Worm (Caenorhabditis elegans): ENCODE results near the gene bed-1.
A peak's percentile ranks its signal among the peaks of the same experiment; 100 is the strongest.

The bed-1 gene

ce11 chrV:19118312-19118711, 6.4 kb downstream of the bed-1 start, which contains the start of gene pro-3:
Gene pro-3, minus strand, starts transcription at chrV:19118412.
- TF ChIP-seq pqm-1 (tag; optimal IDR thresholded peaks at IDR 0.05) (no peak), pha-4 (tag; optimal IDR thresholded peaks at IDR 0.05) (no peak), eor-1 (tag; optimal IDR thresholded peaks at IDR 0.05) (no peak), nhr-76 (tag; optimal IDR thresholded peaks at IDR 0.05) (no peak), ztf-11 (tag; optimal IDR thresholded peaks at IDR 0.05) (no peak), nhr-237 (tag; optimal IDR thresholded peaks at IDR 0.05) (no peak), daf-12 (tag; optimal IDR thresholded peaks at IDR 0.05) (no peak), ztf-4 (tag; optimal IDR thresholded peaks at IDR 0.05) (no peak), unc-39 (tag; optimal IDR thresholded peaks at IDR 0.05) (no peak), zag-1 (tag; optimal IDR thresholded peaks at IDR 0.05) (no peak), fkh-10 (GFP tag; optimal IDR thresholded peaks at IDR 0.05) (no peak)

DNA sequence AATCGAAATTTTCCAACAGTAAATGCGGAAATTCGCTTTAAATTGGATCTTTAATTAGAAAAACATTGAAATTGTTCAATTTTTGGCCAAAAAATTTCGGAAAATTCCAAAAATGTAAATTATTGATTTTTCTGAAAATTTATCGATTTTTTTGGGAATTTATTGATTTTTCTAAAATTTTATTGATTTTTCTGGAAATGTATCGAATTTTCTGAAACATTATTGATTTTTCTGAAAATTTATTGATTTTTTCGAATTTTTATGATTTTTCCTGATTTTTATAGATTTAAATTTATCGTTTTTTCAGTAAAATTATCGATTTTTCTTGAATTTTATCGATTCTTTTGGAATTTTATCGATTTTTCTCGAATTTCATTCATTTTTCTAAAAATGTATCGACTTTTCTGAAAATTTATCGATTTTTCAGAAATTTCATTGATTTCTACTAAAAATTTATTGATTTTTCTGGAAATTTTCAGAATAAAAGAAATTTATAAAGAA, 7.8 kb downstream of the bed-1 start:
- TF ChIP-seq ceh-28 (tag; optimal IDR thresholded peaks at IDR 0.05) (peak; percentile 92), eor-1 (tag; optimal IDR thresholded peaks at IDR 0.05) (no peak)

- peak; percentile 53 for TF ChIP-seq ceh-28 (tag; optimal IDR thresholded peaks at IDR 0.05)
These were observed 11.1 kb downstream of the bed-1 start for ce11 chrV:19113639-19114038.

ce11 chrV:19112590-19112989, 12.1 kb downstream of the bed-1 start:
- peak; percentile 90 for TF ChIP-seq ceh-28 (tag; optimal IDR thresholded peaks at IDR 0.05)

ce11 chrV:19107065-19107464, 17.7 kb downstream of the bed-1 start:
- TF ChIP-seq ztf-11 (tag; optimal IDR thresholded peaks at IDR 0.05) (no peak), ceh-28 (tag; optimal IDR thresholded peaks at IDR 0.05) (peak; percentile 86), ceh-82 (tag; optimal IDR thresholded peaks at IDR 0.05) (no peak), ztf-4 (tag; optimal IDR thresholded peaks at IDR 0.05) (no peak), lin-39 (tag; optimal IDR thresholded peaks at IDR 0.05) (no peak), ama-1 (optimal IDR thresholded peaks at IDR 0.05) (no peak)

DNA sequence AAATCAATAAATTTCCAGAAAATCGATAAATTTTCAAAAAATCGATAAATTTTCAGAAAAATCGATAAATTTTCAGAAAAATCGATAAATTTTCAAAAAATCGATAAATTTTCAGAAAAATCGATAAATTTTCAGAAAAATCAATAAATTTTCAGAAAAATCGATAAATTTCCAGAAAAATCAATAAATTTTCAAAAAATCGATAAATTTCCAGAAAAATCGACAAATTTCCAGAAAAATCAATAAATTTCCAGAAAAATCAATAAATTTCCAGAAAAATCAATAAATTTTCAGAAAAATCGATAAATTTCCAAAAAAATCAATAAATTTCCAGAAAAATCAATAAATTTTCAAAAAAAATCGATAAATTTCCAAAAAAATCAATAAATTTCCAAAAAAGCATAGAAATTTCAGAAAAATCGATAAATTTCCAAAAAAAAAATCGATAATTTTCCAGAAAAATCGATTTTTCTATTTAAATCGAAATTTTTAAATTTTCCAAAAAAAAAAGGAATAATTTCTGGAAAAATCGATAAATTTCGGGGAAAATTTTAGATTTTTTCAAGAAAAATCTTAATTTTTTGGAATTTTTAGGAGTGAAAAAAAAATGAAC, 23.0 kb downstream of the bed-1 start, which contains the start of gene zhp-4:
TSS of gene zhp-4 (minus strand) at position 198 of the 613 bp plus-strand sequence.
- peak; percentile 98 for TF ChIP-seq ceh-28 (tag; optimal IDR thresholded peaks at IDR 0.05)

ce11 chrV:19100663-19101062, 24.1 kb downstream of the bed-1 start:
- peak; percentile 69 for TF ChIP-seq ceh-28 (tag; optimal IDR thresholded peaks at IDR 0.05)

- TF ChIP-seq ceh-28 (tag; optimal IDR thresholded peaks at IDR 0.05), result peak; percentile 78
These were observed 24.6 kb downstream of the bed-1 start for ce11 chrV:19100139-19100538.

ce11 chrV:19099504-19099903, 25.2 kb downstream of the bed-1 start:
- TF ChIP-seq elt-1 (tag; optimal IDR thresholded peaks at IDR 0.05), result no peak
- TF ChIP-seq ceh-28 (tag; optimal IDR thresholded peaks at IDR 0.05), result peak; percentile 95
- no peak for TF ChIP-seq mdl-1 (tag; optimal IDR thresholded peaks at IDR 0.05)

ce11 chrV:19090885-19091284, 33.8 kb downstream of the bed-1 start:
- TF ChIP-seq nhr-25 (tag; optimal IDR thresholded peaks at IDR 0.05) (no peak), nhr-67 (tag; optimal IDR thresholded peaks at IDR 0.05) (no peak), nhr-23 (tag; optimal IDR thresholded peaks at IDR 0.05) (no peak), jun-1 (tag; optimal IDR thresholded peaks at IDR 0.05) (no peak), ztf-11 (tag; optimal IDR thresholded peaks at IDR 0.05) (no peak), elt-2 (tag; optimal IDR thresholded peaks at IDR 0.05) (no peak), ceh-82 (tag; optimal IDR thresholded peaks at IDR 0.05) (no peak), elt-1 (tag; optimal IDR thresholded peaks at IDR 0.05) (no peak)
